Worm (Caenorhabditis elegans): ENCODE measurements around the gene grl-12.

grl-12 gene

DNA sequence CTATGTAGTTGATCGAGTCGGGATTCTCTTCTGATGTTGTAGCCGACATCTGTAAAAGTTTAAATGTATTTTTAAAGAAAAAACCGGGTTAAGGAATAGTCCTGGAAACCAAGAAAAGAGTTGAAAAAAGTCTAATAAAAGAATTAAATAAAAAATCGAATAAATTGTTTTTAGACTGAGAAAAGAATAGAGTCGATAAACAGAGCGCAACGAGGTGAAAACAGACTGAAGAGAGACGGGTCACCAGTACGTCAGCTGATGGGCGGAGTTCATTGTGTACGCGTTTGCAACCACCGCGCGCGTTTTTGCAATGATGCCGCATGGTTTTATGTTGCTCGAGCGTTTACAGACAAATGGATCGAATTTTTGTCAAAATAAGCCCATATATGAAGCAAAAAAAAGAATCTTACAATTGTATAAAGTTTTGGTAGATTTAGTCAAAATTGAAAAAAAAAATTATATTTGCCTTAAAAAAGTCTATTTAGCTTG, 5.5 kb downstream of the grl-12 start, which contains the start of gene atg-18 (continued):
- TF ChIP-seq ZK337.2 (GFP tag; IDR thresholded peaks at IDR 0.05) (no peak), nhr-41 (GFP tag; IDR thresholded peaks at IDR 0.05) (no peak), daf-16 (GFP tag; optimal IDR thresholded peaks at IDR 0.05) (peak in 1 of 2 experiments; percentile 64), daf-16 (tag; optimal IDR thresholded peaks at IDR 0.05) (peak; percentile 80), snpc-1.2 (GFP tag; IDR thresholded peaks at IDR 0.05) (no peak), spr-1 (tag; optimal IDR thresholded peaks at IDR 0.05) (peak; percentile 11), daf-19 (GFP tag; conservative IDR thresholded peaks at IDR 0.05) (no peak), Y48G9A.11 (GFP tag; IDR thresholded peaks at IDR 0.05) (no peak), ctbp-1 (GFP tag; IDR thresholded peaks at IDR 0.05) (no peak), dmd-9 (GFP tag; IDR thresholded peaks at IDR 0.05) (no peak), nhr-25 (tag; optimal IDR thresholded peaks at IDR 0.05; ENCODE audit: borderline replicate concordance, insufficient read depth) (peak; percentile 22), nhr-28 (tag; optimal IDR thresholded peaks at IDR 0.05) (peak; percentile 65), hmg-1.1 (GFP tag; IDR thresholded peaks at IDR 0.05) (peak; percentile 71), F49E8.2 (tag; optimal IDR thresholded peaks at IDR 0.05; ENCODE audit: borderline replicate concordance) (no peak), ces-1 (GFP tag; optimal IDR thresholded peaks at IDR 0.05) (no peak), cey-2 (tag; optimal IDR thresholded peaks at IDR 0.05; ENCODE audit: borderline replicate concordance, insufficient read depth) (no peak), T20F7.1 (GFP tag; optimal IDR thresholded peaks at IDR 0.05) (peak; percentile 18), fkh-10 (GFP tag; optimal IDR thresholded peaks at IDR 0.05) (no peak), F10B5.3 (tag; optimal IDR thresholded peaks at IDR 0.05) (no peak), ztf-11 (tag; optimal IDR thresholded peaks at IDR 0.05) (no peak), F37D6.2 (tag; optimal IDR thresholded peaks at IDR 0.05) (no peak), snpc-4 (tag; optimal IDR thresholded peaks at IDR 0.05) (no peak), daf-12 (tag; optimal IDR thresholded peaks at IDR 0.05) (no peak), nhr-48 (tag; optimal IDR thresholded peaks at IDR 0.05) (peak; percentile 81), madf-5 (GFP tag; IDR thresholded peaks at IDR 0.05) (no peak), madf-9 (GFP tag; conservative IDR thresholded peaks at IDR 0.05) (peak; percentile 42; the same call in 1 of the 2 replicates), egl-27 (tag; optimal IDR thresholded peaks at IDR 0.05) (no peak), jun-1 (tag; optimal IDR thresholded peaks at IDR 0.05) (no peak), lsy-2 (tag; optimal IDR thresholded peaks at IDR 0.05) (no peak), lin-1 (GFP tag; IDR thresholded peaks at IDR 0.05) (no peak), unc-62 (GFP tag; optimal IDR thresholded peaks at IDR 0.05 in 1 of 2) (peak in 1 of 2 experiments; percentile 47), unc-62 (tag; optimal IDR thresholded peaks at IDR 0.05) (no peak)

DNA sequence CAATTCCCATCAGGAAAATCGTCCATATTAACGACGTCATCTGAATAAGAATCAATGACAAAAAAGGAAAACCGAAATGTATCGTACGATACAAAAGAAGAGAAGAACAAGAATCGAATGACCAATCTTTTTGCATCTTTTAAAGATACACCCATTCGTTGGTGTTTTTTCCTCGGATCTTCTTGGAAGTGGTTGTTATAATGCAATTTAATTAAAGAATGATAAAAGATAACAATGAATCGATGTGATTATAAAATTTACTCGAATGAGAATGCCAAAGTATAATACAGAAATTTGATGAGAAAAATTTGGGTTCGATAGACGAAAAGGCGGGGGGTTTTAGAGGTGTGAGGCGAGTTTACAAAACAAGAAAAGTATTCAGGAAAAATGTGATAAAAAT, 7.8 kb downstream of the grl-12 start, which contains the start of gene F41E6.12:
TSS of gene F41E6.12 (minus strand) at position 101 of the 400 bp plus-strand sequence.
- peak; percentile 88 for TF ChIP-seq aha-1 (tag)
- no peak for TF ChIP-seq aly-2 (tag; optimal IDR thresholded peaks at IDR 0.05)
- peak in 1 of 2 experiments; percentile 12 for TF ChIP-seq lsy-2 (tag; optimal IDR thresholded peaks at IDR 0.05)
- TF ChIP-seq nhr-25 (tag; optimal IDR thresholded peaks at IDR 0.05; ENCODE audit: borderline replicate concordance, insufficient read depth), result no peak
- TF ChIP-seq zip-2 (tag; optimal IDR thresholded peaks at IDR 0.05), result no peak
- TF ChIP-seq daf-16 (GFP tag; optimal IDR thresholded peaks at IDR 0.05), result no peak
- no peak for TF ChIP-seq daf-16 (tag; optimal IDR thresholded peaks at IDR 0.05)
- TF ChIP-seq duxl-1 (tag; optimal IDR thresholded peaks at IDR 0.05; ENCODE audit: poor library complexity), result peak; percentile 15
- peak; percentile 36 for TF ChIP-seq ama-1 (optimal IDR thresholded peaks at IDR 0.05)

DNA sequence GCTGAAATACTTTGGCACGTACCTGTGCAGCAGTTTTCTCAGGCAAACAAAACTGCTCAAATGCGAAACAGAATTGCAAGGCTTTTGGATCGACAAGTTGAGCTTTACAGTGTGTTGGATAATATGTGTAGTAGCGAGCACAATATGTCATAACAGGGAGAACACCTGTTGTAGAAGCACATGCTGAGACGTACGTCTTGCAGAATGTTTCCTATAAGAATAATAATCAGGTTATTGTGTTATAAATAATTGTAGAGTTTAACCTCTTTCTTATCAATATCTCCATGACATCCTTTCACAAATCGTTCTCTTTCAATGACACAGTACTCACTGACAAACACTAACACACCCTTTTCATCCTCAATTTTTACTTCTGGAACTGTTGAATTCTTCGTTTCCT, 9.2 kb downstream of the grl-12 start:
- peak in 1 of 2 experiments; percentile 93 for TF ChIP-seq unc-62 (GFP tag; optimal IDR thresholded peaks at IDR 0.05 in 1 of 2)
- no peak for TF ChIP-seq unc-62 (tag; optimal IDR thresholded peaks at IDR 0.05)
- no peak for TF ChIP-seq lin-1 (GFP tag; IDR thresholded peaks at IDR 0.05)
- no peak for TF ChIP-seq snpc-1.2 (GFP tag; IDR thresholded peaks at IDR 0.05)
- TF ChIP-seq unc-39 (tag; optimal IDR thresholded peaks at IDR 0.05), result no peak
